Worm (Caenorhabditis elegans): ENCODE results near the gene F35D2.1.

- TF ChIP-seq K09A11.1 (tag; optimal IDR thresholded peaks at IDR 0.05; ENCODE audit: insufficient read depth) (no peak), lim-6 (tag; optimal IDR thresholded peaks at IDR 0.05) (no peak), hlh-30 (tag; optimal IDR thresholded peaks at IDR 0.05; ENCODE audit: insufficient read depth) (no peak), ceh-48 (tag; optimal IDR thresholded peaks at IDR 0.05) (no peak), Y22D7AL.16 (tag; optimal IDR thresholded peaks at IDR 0.05) (no peak)
These were observed 40.4 kb downstream of the F35D2.1 start, which contains the start of gene cdc-42 for ce11 chrII:7616141-7616540.
